Worm (Caenorhabditis elegans) whole organism, young adult: ENCODE measurements around the gene B0304.4.

Experiments
- B0261.1 ChIP-seq: sonication (generic microtip); optimal IDR thresholded peaks from 2 replicates; lab custom pipeline; 2016; ENCODE audit warnings: mild to moderate bottlenecking, missing genetic modification characterization, moderate library complexity, missing compliant biosample characterization
- F22D6.2 ChIP-seq: sonication (generic microtip); optimal IDR thresholded peaks from 2 replicates; lab custom pipeline; 2016; ENCODE audit warnings: mild to moderate bottlenecking, missing genetic modification characterization, missing compliant biosample characterization
- F37B4.10 ChIP-seq: fragments of 200-800 bp; sonication (Bioruptor generic); IDR thresholded peaks from 2 replicates; pipeline ENCODE4 v1.3.6; 2022; ENCODE audit warnings: missing genetic modification characterization, missing compliant biosample characterization
- him-1 ChIP-seq: sonication (generic microtip); optimal IDR thresholded peaks from 2 replicates; lab custom pipeline; 2016; ENCODE audit warnings: missing genotype, missing genetic modification reagents, missing genetic modification characterization, missing compliant biosample characterization
- let-526 ChIP-seq: fragments of 200-800 bp; sonication (Bioruptor generic); IDR thresholded peaks from 2 replicates; pipeline ENCODE4 v1.3.6; 2022; ENCODE audit warnings: missing genetic modification reagents, missing genetic modification characterization, missing compliant biosample characterization
- mel-28 ChIP-seq: sonication (generic microtip); optimal IDR thresholded peaks from 2 replicates; lab custom pipeline; 2016; ENCODE audit warnings: borderline replicate concordance, mild to moderate bottlenecking, missing genetic modification characterization, missing compliant biosample characterization
- zim-3 ChIP-seq: sonication (generic microtip); optimal IDR thresholded peaks from 2 replicates; lab custom pipeline; 2017; ENCODE audit warnings: mild to moderate bottlenecking, missing genetic modification characterization, moderate library complexity, missing compliant biosample characterization

DNA sequence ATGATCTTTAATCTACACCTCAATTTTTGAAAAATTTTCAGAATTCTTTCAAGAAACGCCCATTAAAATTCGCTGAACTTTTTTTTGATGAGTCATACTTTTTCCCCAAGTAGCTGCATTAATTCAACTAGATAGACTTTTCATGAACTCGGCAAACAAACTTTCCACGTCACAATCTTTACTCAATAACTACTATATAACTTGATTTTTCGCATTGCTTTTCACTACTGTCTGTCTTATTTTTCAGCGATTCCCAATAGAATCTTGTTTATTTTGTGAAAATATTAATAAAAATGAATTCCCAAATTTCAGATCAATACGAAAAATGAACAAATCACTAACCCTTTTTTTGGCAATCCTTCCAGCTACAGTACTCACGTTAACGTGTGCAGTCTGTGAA, 44.7 kb downstream of the B0304.4 start, which contains the start of gene T05C1.1:
- TF ChIP-seq F37B4.10 (GFP tag; lab: Robert Waterston, UW) = no peak
- TF ChIP-seq zim-3 (tag; lab: Kevin White, UChicago) = no peak
- no peak for TF ChIP-seq B0261.1
- TF ChIP-seq let-526 (GFP tag; lab: Robert Waterston, UW) = no peak
- TF ChIP-seq F22D6.2 (tag; lab: Kevin White, UChicago) = no peak
- no peak for TF ChIP-seq him-1 (tag; lab: Kevin White, UChicago)
- TF ChIP-seq mel-28 (tag; lab: Kevin White, UChicago) = no peak
